In genomic region chrIII:6158642-6159475, ce11 we compare ENCODE assay signal across 4 worm cellular contexts.
A peak's percentile ranks its signal among the peaks of the same experiment; 100 is the strongest.
TF ChIP-seq lines count a peak whose summit lies in the region.

Gene nfm-1, plus strand, starts transcription at chrIII:6159453.

TF ChIP-seq in whole organism, L2 larva, 48 proteins besides CTCF, POLR2A, EP300 and RAD21 (continues in another document):
- peak; percentile 18 for TF ChIP-seq blmp-1 (tag; optimal IDR thresholded peaks at IDR 0.05; lab: Kevin White, UChicago; ENCODE audit: insufficient read depth)
- TF ChIP-seq lin-39 (tag; optimal IDR thresholded peaks at IDR 0.05; lab: Kevin White, UChicago) = no peak
- no peak for TF ChIP-seq zag-1 (tag; optimal IDR thresholded peaks at IDR 0.05; lab: Kevin White, UChicago)
- TF ChIP-seq nhr-77 (tag; optimal IDR thresholded peaks at IDR 0.05; lab: Kevin White, UChicago) = no peak
- no peak for TF ChIP-seq ama-1 (optimal IDR thresholded peaks at IDR 0.05; lab: Kevin White, UChicago)
- TF ChIP-seq ztf-4 (tag; optimal IDR thresholded peaks at IDR 0.05; lab: Kevin White, UChicago) = peak; percentile 54
- TF ChIP-seq nhr-6 (tag; optimal IDR thresholded peaks at IDR 0.05; lab: Kevin White, UChicago) = no peak
- peak; percentile 18 for TF ChIP-seq nhr-10 (tag; optimal IDR thresholded peaks at IDR 0.05; lab: Kevin White, UChicago)
- TF ChIP-seq gmeb-1 (tag; optimal IDR thresholded peaks at IDR 0.05; lab: Kevin White, UChicago) = peak; percentile 72
- TF ChIP-seq nhr-129 (tag; optimal IDR thresholded peaks at IDR 0.05; lab: Kevin White, UChicago) = peak; percentile 72
- TF ChIP-seq nhr-25 (tag; optimal IDR thresholded peaks at IDR 0.05; lab: Kevin White, UChicago) = peak; percentile 36
- peak; percentile 15 for TF ChIP-seq egl-27 (tag; optimal IDR thresholded peaks at IDR 0.05; lab: Kevin White, UChicago)
- TF ChIP-seq nhr-237 (tag; optimal IDR thresholded peaks at IDR 0.05; lab: Kevin White, UChicago) = no peak
- no peak for TF ChIP-seq ceh-16 (tag; optimal IDR thresholded peaks at IDR 0.05; lab: Kevin White, UChicago)
- no peak for TF ChIP-seq elt-3 (tag; optimal IDR thresholded peaks at IDR 0.05; lab: Kevin White, UChicago)
- no peak for TF ChIP-seq nhr-12 (tag; optimal IDR thresholded peaks at IDR 0.05; lab: Kevin White, UChicago)
- no peak for TF ChIP-seq dmd-4 (tag; optimal IDR thresholded peaks at IDR 0.05; lab: Kevin White, UChicago)
- TF ChIP-seq nhr-21 (tag; optimal IDR thresholded peaks at IDR 0.05; lab: Kevin White, UChicago) = peak; percentile 60
- no peak for TF ChIP-seq sem-4 (tag; optimal IDR thresholded peaks at IDR 0.05; lab: Kevin White, UChicago)
- no peak for TF ChIP-seq elt-1 (tag; optimal IDR thresholded peaks at IDR 0.05; lab: Kevin White, UChicago)
- TF ChIP-seq ZK546.5 (tag; optimal IDR thresholded peaks at IDR 0.05; lab: Kevin White, UChicago) = no peak
- TF ChIP-seq sma-9 (GFP tag; optimal IDR thresholded peaks at IDR 0.05; lab: Kevin White, UChicago) = peak; percentile 64
- no peak for TF ChIP-seq sma-9 (tag; optimal IDR thresholded peaks at IDR 0.05; lab: Kevin White, UChicago)
- no peak for TF ChIP-seq unc-39 (tag; optimal IDR thresholded peaks at IDR 0.05; lab: Kevin White, UChicago)

TF ChIP-seq in whole organism, L4 larva, 104 proteins besides CTCF, POLR2A, EP300 and RAD21 (continues in another document):
- TF ChIP-seq nhr-42 (GFP tag; IDR thresholded peaks at IDR 0.05; lab: Robert Waterston, UW) (peak; percentile 73; the same call in 1 of the 2 replicates), php-3 (GFP tag; IDR thresholded peaks at IDR 0.05; lab: Robert Waterston, UW) (peak; percentile 73), cey-2 (tag; optimal IDR thresholded peaks at IDR 0.05; lab: Kevin White, UChicago; ENCODE audit: borderline replicate concordance, insufficient read depth) (no peak), rbr-2 (tag; optimal IDR thresholded peaks at IDR 0.05; lab: Kevin White, UChicago) (peak; percentile 24), ZK546.5 (tag; optimal IDR thresholded peaks at IDR 0.05; lab: Kevin White, UChicago) (no peak), nhr-10 (tag; optimal IDR thresholded peaks at IDR 0.05; lab: Kevin White, UChicago) (peak; percentile 16), lin-15B (tag; optimal IDR thresholded peaks at IDR 0.05; lab: Kevin White, UChicago) (no peak), mdl-1 (tag; optimal IDR thresholded peaks at IDR 0.05; lab: Kevin White, UChicago) (peak in 1 of 2 experiments; percentile 44), mep-1 (tag; optimal IDR thresholded peaks at IDR 0.05; lab: Kevin White, UChicago) (peak; percentile 63), ceh-20 (GFP tag; IDR thresholded peaks at IDR 0.05; lab: Robert Waterston, UW) (peak; percentile 14; the same call in 1 of the 2 replicates), fkh-10 (GFP tag; optimal IDR thresholded peaks at IDR 0.05; lab: Kevin White, UChicago) (peak; percentile 43), lin-13 (GFP tag; optimal IDR thresholded peaks at IDR 0.05; lab: Kevin White, UChicago) (peak; percentile 54), madf-5 (GFP tag; IDR thresholded peaks at IDR 0.05; lab: Robert Waterston, UW) (peak; percentile 2 to 77; a peak in 1 of 4 replicates), T20F7.1 (GFP tag; optimal IDR thresholded peaks at IDR 0.05; lab: Kevin White, UChicago) (peak; percentile 65), mxl-2 (GFP tag; conservative IDR thresholded peaks at IDR 0.05; lab: Robert Waterston, UW) (no peak; the same call in 1 of the 2 replicates), nhr-11 (tag; optimal IDR thresholded peaks at IDR 0.05; lab: Kevin White, UChicago) (peak; percentile 44), snpc-1.2 (GFP tag; IDR thresholded peaks at IDR 0.05; lab: Robert Waterston, UW) (peak; percentile 79), madf-9 (GFP tag; conservative IDR thresholded peaks at IDR 0.05; lab: Robert Waterston, UW) (peak; percentile 71), zfp-2 (tag; optimal IDR thresholded peaks at IDR 0.05; lab: Kevin White, UChicago) (peak; percentile 12), zfp-3 (GFP tag; conservative IDR thresholded peaks at IDR 0.05; lab: Robert Waterston, UW) (peak; percentile 69; the same call in 1 of the 2 replicates), dmd-6 (GFP tag; IDR thresholded peaks at IDR 0.05; lab: Robert Waterston, UW) (peak; percentile 87), jun-1 (tag; optimal IDR thresholded peaks at IDR 0.05; lab: Kevin White, UChicago) (peak; percentile 2)

TF ChIP-seq in whole organism, late embryonic, 69 proteins besides CTCF, POLR2A, EP300 and RAD21 (continues in another document):
- peak; percentile 57 for TF ChIP-seq nhr-232 (tag; optimal IDR thresholded peaks at IDR 0.05; lab: Kevin White, UChicago)
- no peak for TF ChIP-seq pqm-1 (tag; optimal IDR thresholded peaks at IDR 0.05; lab: Kevin White, UChicago)
- no peak for TF ChIP-seq fkh-10 (GFP tag; optimal IDR thresholded peaks at IDR 0.05; lab: Kevin White, UChicago)
- no peak for TF ChIP-seq lim-6 (tag; optimal IDR thresholded peaks at IDR 0.05; lab: Kevin White, UChicago)
- TF ChIP-seq ceh-9 (tag; optimal IDR thresholded peaks at IDR 0.05; lab: Kevin White, UChicago) = peak; percentile 73
- peak; percentile 48 for TF ChIP-seq syd-9 (tag; optimal IDR thresholded peaks at IDR 0.05; lab: Kevin White, UChicago)
- peak; percentile 77 for TF ChIP-seq ceh-45 (GFP tag; IDR thresholded peaks at IDR 0.05; lab: Robert Waterston, UW)
- TF ChIP-seq gmeb-2 (tag; optimal IDR thresholded peaks at IDR 0.05; lab: Kevin White, UChicago) = peak; percentile 77
- no peak for TF ChIP-seq mec-3 (tag; optimal IDR thresholded peaks at IDR 0.05; lab: Kevin White, UChicago; ENCODE audit: borderline replicate concordance)
- no peak for TF ChIP-seq ets-4 (tag; optimal IDR thresholded peaks at IDR 0.05; lab: Kevin White, UChicago)
- no peak for TF ChIP-seq elt-4 (tag; optimal IDR thresholded peaks at IDR 0.05; lab: Kevin White, UChicago)
- peak; percentile 10 for TF ChIP-seq fax-1 (tag; optimal IDR thresholded peaks at IDR 0.05; lab: Kevin White, UChicago)
- peak; percentile 19 for TF ChIP-seq ceh-34 (tag; optimal IDR thresholded peaks at IDR 0.05; lab: Kevin White, UChicago)
- no peak for TF ChIP-seq ama-1 (optimal IDR thresholded peaks at IDR 0.05; lab: Kevin White, UChicago)
- peak; percentile 19 for TF ChIP-seq sdc-2 (tag; optimal IDR thresholded peaks at IDR 0.05; lab: Kevin White, UChicago)
- peak; percentile 77 for TF ChIP-seq ceh-48 (tag; optimal IDR thresholded peaks at IDR 0.05; lab: Kevin White, UChicago)
- TF ChIP-seq dmd-4 (tag; optimal IDR thresholded peaks at IDR 0.05; lab: Kevin White, UChicago; ENCODE audit: borderline replicate concordance) = peak; percentile 21
- no peak for TF ChIP-seq ceh-18 (tag; optimal IDR thresholded peaks at IDR 0.05; lab: Kevin White, UChicago)
- no peak for TF ChIP-seq ceh-22 (tag; optimal IDR thresholded peaks at IDR 0.05; lab: Kevin White, UChicago)
- TF ChIP-seq ahr-1 (tag; optimal IDR thresholded peaks at IDR 0.05; lab: Kevin White, UChicago) = peak; percentile 31
- no peak for TF ChIP-seq ceh-30 (tag; optimal IDR thresholded peaks at IDR 0.05; lab: Kevin White, UChicago)
- peak; percentile 7 for TF ChIP-seq F13H6.1 (tag; optimal IDR thresholded peaks at IDR 0.05; lab: Kevin White, UChicago)
- peak; percentile 40 for TF ChIP-seq hlh-13 (GFP tag; optimal IDR thresholded peaks at IDR 0.05; lab: Kevin White, UChicago)
- no peak for TF ChIP-seq fkh-6 (tag; optimal IDR thresholded peaks at IDR 0.05; lab: Kevin White, UChicago)
- peak; percentile 78 for TF ChIP-seq lin-11 (tag; optimal IDR thresholded peaks at IDR 0.05; lab: Kevin White, UChicago)
- no peak for TF ChIP-seq pax-1 (tag; optimal IDR thresholded peaks at IDR 0.05; lab: Kevin White, UChicago)

TF ChIP-seq in whole organism, mixed stage, embryonic, 35 proteins besides CTCF, POLR2A, EP300 and RAD21 (continues in another document):
- TF ChIP-seq nhr-76 (tag; optimal IDR thresholded peaks at IDR 0.05; lab: Kevin White, UChicago) = no peak
- no peak for TF ChIP-seq blmp-1 (tag; optimal IDR thresholded peaks at IDR 0.05; lab: Kevin White, UChicago)
- peak; percentile 89 for TF ChIP-seq cnd-1 (tag; optimal IDR thresholded peaks at IDR 0.05; lab: Kevin White, UChicago)
- TF ChIP-seq bed-3 (GFP tag; optimal IDR thresholded peaks at IDR 0.05; lab: Kevin White, UChicago) = peak; percentile 70
- no peak for TF ChIP-seq nhr-2 (tag; optimal IDR thresholded peaks at IDR 0.05; lab: Kevin White, UChicago)
- TF ChIP-seq ces-1 (GFP tag; optimal IDR thresholded peaks at IDR 0.05; lab: Kevin White, UChicago) = peak; percentile 62
- no peak for TF ChIP-seq elt-1 (tag; optimal IDR thresholded peaks at IDR 0.05; lab: Kevin White, UChicago; ENCODE audit: borderline replicate concordance, insufficient read depth)
- no peak for TF ChIP-seq lin-13 (tag; optimal IDR thresholded peaks at IDR 0.05; lab: Kevin White, UChicago)
- TF ChIP-seq mep-1 (tag; optimal IDR thresholded peaks at IDR 0.05; lab: Kevin White, UChicago) = peak; percentile 71
- TF ChIP-seq mls-2 (tag; optimal IDR thresholded peaks at IDR 0.05; lab: Kevin White, UChicago) = peak; percentile 93
- peak; percentile 71 for TF ChIP-seq lin-32 (GFP tag; optimal IDR thresholded peaks at IDR 0.05; lab: Kevin White, UChicago)
- TF ChIP-seq sptf-1 (tag; optimal IDR thresholded peaks at IDR 0.05; lab: Kevin White, UChicago) = peak; percentile 92
- peak; percentile 87 for TF ChIP-seq ceh-83 (GFP tag; optimal IDR thresholded peaks at IDR 0.05; lab: Kevin White, UChicago)
- no peak for TF ChIP-seq mab-5 (tag; optimal IDR thresholded peaks at IDR 0.05; lab: Kevin White, UChicago)
- TF ChIP-seq tbx-8 (GFP tag; optimal IDR thresholded peaks at IDR 0.05; lab: Kevin White, UChicago) = peak; percentile 73
- no peak for TF ChIP-seq ceh-39 (tag; optimal IDR thresholded peaks at IDR 0.05; lab: Kevin White, UChicago)
- TF ChIP-seq snpc-4 (tag; optimal IDR thresholded peaks at IDR 0.05; lab: Kevin White, UChicago) = no peak
- TF ChIP-seq ham-2 (GFP tag; optimal IDR thresholded peaks at IDR 0.05; lab: Kevin White, UChicago) = peak; percentile 71
- peak; percentile 47 for TF ChIP-seq unc-62 (GFP tag; optimal IDR thresholded peaks at IDR 0.05; lab: Kevin White, UChicago)
- peak; percentile 86 for TF ChIP-seq ceh-43 (GFP tag; optimal IDR thresholded peaks at IDR 0.05; lab: Kevin White, UChicago)
- peak; percentile 35 for TF ChIP-seq lsy-2 (tag; optimal IDR thresholded peaks at IDR 0.05; lab: Kevin White, UChicago)
- TF ChIP-seq sem-2 (GFP tag; optimal IDR thresholded peaks at IDR 0.05; lab: Kevin White, UChicago) = peak; percentile 86
- no peak for TF ChIP-seq nhr-12 (tag; optimal IDR thresholded peaks at IDR 0.05; lab: Kevin White, UChicago)
- TF ChIP-seq M03D4.4 (tag; optimal IDR thresholded peaks at IDR 0.05; lab: Kevin White, UChicago) = peak; percentile 91
- TF ChIP-seq unc-120 (tag; optimal IDR thresholded peaks at IDR 0.05; lab: Kevin White, UChicago; ENCODE audit: poor library complexity, severe bottlenecking) = peak; percentile 77
- no peak for TF ChIP-seq zip-8 (tag; optimal IDR thresholded peaks at IDR 0.05; lab: Kevin White, UChicago)
- TF ChIP-seq hlh-1 (tag; optimal IDR thresholded peaks at IDR 0.05; lab: Kevin White, UChicago) = peak; percentile 89
- TF ChIP-seq drap-1 (GFP tag; optimal IDR thresholded peaks at IDR 0.05; lab: Kevin White, UChicago) = peak; percentile 90
- no peak for TF ChIP-seq nhr-237 (tag; optimal IDR thresholded peaks at IDR 0.05; lab: Kevin White, UChicago)
